Fruit fly (Drosophila melanogaster) Kc167 (cell line): ENCODE measurements around the gene CG17717.

ENCODE experiments used
- Myc ChIP-seq: fragments of >200 bp; optimal IDR thresholded peaks from 2 replicates; lab custom pipeline; 2017; ENCODE audit warnings: missing external identifiers
- Sin3A ChIP-seq: fragments of >200 bp; optimal IDR thresholded peaks from 2 replicates; lab custom pipeline; 2018; ENCODE audit warnings: missing external identifiers
- h ChIP-seq: fragments of >200 bp; optimal IDR thresholded peaks from 3 replicates; lab custom pipeline; 2018; ENCODE audit warnings: missing external identifiers
- insv ChIP-seq: fragments of >200 bp; optimal IDR thresholded peaks from 3 replicates; lab custom pipeline; 2018; ENCODE audit warnings: missing external identifiers
- psq ChIP-seq: fragments of >200 bp; optimal IDR thresholded peaks from 2 replicates; lab custom pipeline; 2017; ENCODE audit warnings: missing external identifiers
- ttk ChIP-seq: sonication (Bioruptor generic); optimal IDR thresholded peaks from 2 replicates; lab custom pipeline; 2017; ENCODE audit warnings: missing external identifiers

- TF ChIP-seq h (lab: Kevin White, UChicago) (no peak), ttk (lab: Kevin White, UChicago) (no peak), psq (lab: Kevin White, UChicago) (no peak), insv (lab: Kevin White, UChicago) (no peak), Sin3A (no peak), Myc (no peak)
Observed at dm6 chrX:6621566-6622006, 32.5 kb downstream of the CG17717 start.
